Fruit fly (Drosophila melanogaster): Measurements from ENCODE around the gene CG3862.

- no peak for TF ChIP-seq sage (GFP tag; optimal IDR thresholded peaks at IDR 0.05)
- no peak for TF ChIP-seq OdsH (GFP tag; optimal IDR thresholded peaks at IDR 0.05)
- TF ChIP-seq jim (GFP tag; optimal IDR thresholded peaks at IDR 0.05), result no peak
- no peak for TF ChIP-seq Hnf4 (GFP tag; optimal IDR thresholded peaks at IDR 0.05)
- TF ChIP-seq Dfd (GFP tag; optimal IDR thresholded peaks at IDR 0.05), result no peak
- TF ChIP-seq dl (GFP tag; optimal IDR thresholded peaks at IDR 0.05; ENCODE audit: insufficient read depth in 1 of 2, partially characterized antibody in 2 of 2), result no peak
- no peak for TF ChIP-seq dmrt93B (GFP tag; optimal IDR thresholded peaks at IDR 0.05)
- TF ChIP-seq dsf (GFP tag; optimal IDR thresholded peaks at IDR 0.05; ENCODE audit: borderline replicate concordance), result no peak
- no peak for TF ChIP-seq Myc (optimal IDR thresholded peaks at IDR 0.05)
Measured at dm6 chr2L:849138-849744, 23.6 kb upstream of the CG3862 start.

All from whole organism, wandering third instar larva.